Fruit fly (Drosophila melanogaster): ENCODE measurements around the gene CG7565.

CG7565 gene

dm6 chr3L:8077207-8077606 lies 14.4 kb downstream of the CG7565 start (continued):
- TF ChIP-seq OdsH (GFP tag; optimal IDR thresholded peaks at IDR 0.05): no peak
- no peak for TF ChIP-seq Smox (GFP tag; optimal IDR thresholded peaks at IDR 0.05)
- TF ChIP-seq topi (GFP tag; optimal IDR thresholded peaks at IDR 0.05): peak; percentile 10
- no peak for TF ChIP-seq net (GFP tag; optimal IDR thresholded peaks at IDR 0.05)
- TF ChIP-seq CG9139 (GFP tag; optimal IDR thresholded peaks at IDR 0.05): peak; percentile 3
- no peak for TF ChIP-seq Lpt (GFP tag; optimal IDR thresholded peaks at IDR 0.05)
- TF ChIP-seq dsx (GFP tag; optimal IDR thresholded peaks at IDR 0.05; ENCODE audit: poor library complexity, severe bottlenecking): peak; percentile 9
- TF ChIP-seq CG4318 (GFP tag; optimal IDR thresholded peaks at IDR 0.05): no peak
- no peak for TF ChIP-seq Met (GFP tag; optimal IDR thresholded peaks at IDR 0.05)
- TF ChIP-seq CG8119 (GFP tag; IDR thresholded peaks at IDR 0.05): peak; percentile 30; the same call in 1 of the 3 replicates
- TF ChIP-seq acj6 (GFP tag; optimal IDR thresholded peaks at IDR 0.05): no peak
- peak; percentile 6 for TF ChIP-seq Eip93F (GFP tag; optimal IDR thresholded peaks at IDR 0.05)
- TF ChIP-seq vri (GFP tag; optimal IDR thresholded peaks at IDR 0.05): peak; percentile 57
- peak; percentile 9 for TF ChIP-seq Ets96B (tag; optimal IDR thresholded peaks at IDR 0.05)
- no peak for TF ChIP-seq CG16779 (tag; optimal IDR thresholded peaks at IDR 0.05)
- TF ChIP-seq CG6854 (GFP tag; optimal IDR thresholded peaks at IDR 0.05): peak; percentile 42
- TF ChIP-seq ss (GFP tag; optimal IDR thresholded peaks at IDR 0.05): peak; percentile 16 to 17
- no peak for TF ChIP-seq CG6792 (GFP tag; optimal IDR thresholded peaks at IDR 0.05)
- no peak for TF ChIP-seq Gug (GFP tag; IDR thresholded peaks at IDR 0.05)

DNA sequence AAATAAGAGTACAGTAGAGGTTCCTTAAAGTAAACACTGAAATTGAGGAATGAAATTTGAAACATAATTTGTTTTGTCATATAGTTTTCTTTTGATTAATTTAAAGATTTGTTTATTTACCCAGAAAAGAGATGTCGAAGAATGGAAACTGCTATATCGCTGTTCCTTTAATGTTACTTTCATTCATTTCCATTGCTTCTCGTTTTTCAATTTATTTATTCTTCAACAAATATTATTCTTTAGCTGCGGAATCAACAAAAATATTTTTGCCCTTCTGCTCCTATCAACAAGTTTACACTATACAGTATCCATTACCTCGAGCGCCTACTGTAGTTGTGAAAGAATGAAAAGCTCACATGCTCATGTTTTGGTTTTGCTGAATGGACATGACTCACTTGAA lies 15.4 kb downstream of the CG7565 start:
- TF ChIP-seq Eip78C (GFP tag) (peak; percentile 89), lz (GFP tag; optimal IDR thresholded peaks at IDR 0.05) (peak; percentile 27), CG3032 (tag; optimal IDR thresholded peaks at IDR 0.05) (peak; percentile 29), spab (GFP tag; optimal IDR thresholded peaks at IDR 0.05) (peak; percentile 0), Sox15 (GFP tag; optimal IDR thresholded peaks at IDR 0.05) (no peak), Hr4 (GFP tag; optimal IDR thresholded peaks at IDR 0.05) (peak; percentile 20), CG8119 (GFP tag; IDR thresholded peaks at IDR 0.05) (no peak; the same call in 2 of the 3 replicates), esn (GFP tag; optimal IDR thresholded peaks at IDR 0.05) (peak; percentile 39), CG6276 (GFP tag; optimal IDR thresholded peaks at IDR 0.05) (peak; percentile 5), dac (GFP tag; optimal IDR thresholded peaks at IDR 0.05) (no peak), topi (GFP tag; optimal IDR thresholded peaks at IDR 0.05) (peak; percentile 38), acj6 (GFP tag; optimal IDR thresholded peaks at IDR 0.05) (peak; percentile 21), CG34406 (GFP tag; optimal IDR thresholded peaks at IDR 0.05) (peak; percentile 1), Eip75B (GFP tag; optimal IDR thresholded peaks at IDR 0.05) (peak; percentile 61), Lpt (GFP tag; optimal IDR thresholded peaks at IDR 0.05) (no peak), CG1621 (tag; optimal IDR thresholded peaks at IDR 0.05) (no peak), ss (GFP tag; optimal IDR thresholded peaks at IDR 0.05) (peak in 1 of 2 experiments; percentile 31), Blimp-1 (GFP tag; optimal IDR thresholded peaks at IDR 0.05) (no peak), Gug (GFP tag; IDR thresholded peaks at IDR 0.05) (no peak), achi (GFP tag; optimal IDR thresholded peaks at IDR 0.05) (peak; percentile 9), Ets21C (GFP tag; optimal IDR thresholded peaks at IDR 0.05) (no peak), vri (GFP tag; optimal IDR thresholded peaks at IDR 0.05) (no peak), CG7368 (GFP tag; optimal IDR thresholded peaks at IDR 0.05) (peak; percentile 10), CG6808 (GFP tag; optimal IDR thresholded peaks at IDR 0.05) (peak; percentile 28), pdm3 (GFP tag; optimal IDR thresholded peaks at IDR 0.05) (no peak), CG15336 (GFP tag; IDR thresholded peaks at IDR 0.05) (0 out of 2 replicates have a peak, but pooled peaks have one; percentile 6), CG16779 (tag; optimal IDR thresholded peaks at IDR 0.05) (no peak), CG8319 (GFP tag; optimal IDR thresholded peaks at IDR 0.05) (no peak), Ets96B (tag; optimal IDR thresholded peaks at IDR 0.05) (peak; percentile 4), CG11762 (GFP tag; optimal IDR thresholded peaks at IDR 0.05; ENCODE audit: insufficient read depth) (peak; percentile 21), CG4318 (GFP tag; optimal IDR thresholded peaks at IDR 0.05) (no peak), CG11902 (GFP tag; optimal IDR thresholded peaks at IDR 0.05) (peak; percentile 1), salr (GFP tag; optimal IDR thresholded peaks at IDR 0.05) (no peak), CG6792 (GFP tag; optimal IDR thresholded peaks at IDR 0.05) (peak; percentile 28), Hr39 (GFP tag; optimal IDR thresholded peaks at IDR 0.05) (peak; percentile 8), CG32006 (GFP tag; optimal IDR thresholded peaks at IDR 0.05) (peak; percentile 33), fd59A (GFP tag; optimal IDR thresholded peaks at IDR 0.05) (no peak), fd85E (GFP tag; optimal IDR thresholded peaks at IDR 0.05) (no peak), dsx (GFP tag; optimal IDR thresholded peaks at IDR 0.05; ENCODE audit: poor library complexity, severe bottlenecking) (peak; percentile 37), Sox14 (GFP tag; optimal IDR thresholded peaks at IDR 0.05) (no peak), CG6163 (GFP tag; IDR thresholded peaks at IDR 0.05) (0 out of 3 replicates have a peak, but pooled peaks have one; percentile 14)
